Fruit fly (Drosophila melanogaster) whole organism, pupa: ENCODE data around the gene Agpat4.

Source experiments
- CG12605 ChIP-seq: fragments of 200-800 bp; sonication (Bioruptor generic); IDR thresholded peaks from 2 replicates; pipeline ENCODE4 v1.3.6; 2022; ENCODE audit warnings: missing biosample characterization, missing genetic modification characterization
- CG13204 ChIP-seq: fragments of 200-800 bp; sonication (Bioruptor generic); optimal IDR thresholded peaks from 2 replicates; lab custom pipeline; 2018; ENCODE audit warnings: missing biosample characterization, mild to moderate bottlenecking, missing genetic modification characterization, moderate library complexity
- CG32121 ChIP-seq: fragments of 200-800 bp; sonication (Bioruptor generic); IDR thresholded peaks from 2 replicates; pipeline ENCODE4 v1.3.6; 2022; ENCODE audit warnings: missing biosample characterization, missing genetic modification characterization
- CG4496 ChIP-seq: fragments of 200-800 bp; sonication (Bioruptor generic); IDR thresholded peaks from 3 replicates; pipeline ENCODE4 v1.3.6; 2022; ENCODE audit warnings: missing biosample characterization, missing genetic modification characterization
- CG8301 ChIP-seq: fragments of 200-800 bp; sonication (Bioruptor generic); optimal IDR thresholded peaks from 2 replicates; lab custom pipeline; 2018; ENCODE audit warnings: missing biosample characterization, mild to moderate bottlenecking, missing genetic modification characterization
- gl ChIP-seq: fragments of 200-800 bp; sonication (Bioruptor generic); optimal IDR thresholded peaks from 2 replicates; lab custom pipeline; 2018; ENCODE audit warnings: missing biosample characterization, mild to moderate bottlenecking, missing genetic modification characterization

- TF ChIP-seq CG8301, result no peak
- no peak for TF ChIP-seq CG32121 (GFP tag; lab: Robert Waterston, UW)
- TF ChIP-seq CG12605 (GFP tag; lab: Robert Waterston, UW), result no peak
- TF ChIP-seq CG4496 (GFP tag; lab: Robert Waterston, UW), result no peak
- TF ChIP-seq gl (tag; lab: Kevin White, UChicago), result no peak
- no peak for TF ChIP-seq CG13204 (GFP tag; lab: Kevin White, UChicago)
These were observed 43.6 kb downstream of the Agpat4 start for dm6 chr3L:16337739-16338138.
